Worm (Caenorhabditis elegans): ENCODE measurements around the gene sdz-5.

DNA sequence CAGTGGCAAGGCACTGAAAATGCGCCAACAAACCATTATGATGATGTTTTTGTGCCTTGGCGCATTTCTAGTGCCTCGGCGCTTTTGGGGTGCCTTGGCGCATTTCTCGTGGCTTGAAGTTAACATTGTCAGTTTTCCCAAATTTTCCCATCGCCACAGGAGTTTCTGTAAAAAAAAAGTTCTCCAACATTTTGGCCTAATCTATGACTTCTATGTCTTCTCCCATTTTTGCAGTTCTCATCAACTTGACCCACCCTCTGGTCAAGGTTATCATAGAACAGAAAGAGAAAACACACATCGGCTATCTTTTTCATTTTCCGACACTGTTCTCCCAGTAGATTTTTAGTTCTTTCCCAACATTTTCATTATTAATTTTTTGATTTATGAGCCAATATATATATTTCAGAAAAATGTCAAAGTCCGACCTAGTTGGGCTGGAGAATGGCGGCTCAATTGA is 30.0 kb downstream of the sdz-5 start, which contains the start of the genes B0454.26 and B0454.5:
- TF ChIP-seq him-1 (tag; optimal IDR thresholded peaks at IDR 0.05) (no peak), dao-5 (tag; optimal IDR thresholded peaks at IDR 0.05) (no peak)

Measured in whole organism, L4/young adult.